Worm (Caenorhabditis elegans) whole organism, young adult: ENCODE measurements around the gene W03C9.5.

ENCODE experiments used
- B0019.2 ChIP-seq: fragments of 200-800 bp; sonication (Bioruptor generic); conservative IDR thresholded peaks from 2 replicates; pipeline ENCODE4 v1.3.6; 2022; ENCODE audit warnings: missing genetic modification reagents, missing genetic modification characterization, missing compliant biosample characterization
- B0261.1 ChIP-seq: sonication (generic microtip); optimal IDR thresholded peaks from 2 replicates; lab custom pipeline; 2016; ENCODE audit warnings: mild to moderate bottlenecking, missing genetic modification characterization, moderate library complexity, missing compliant biosample characterization
- C17E4.6 ChIP-seq: fragments of 200-800 bp; sonication (Bioruptor generic); IDR thresholded peaks from 2 replicates; pipeline ENCODE4 v1.3.6; 2022; ENCODE audit warnings: missing genetic modification reagents, missing genetic modification characterization, missing compliant biosample characterization
- D2030.7 ChIP-seq: fragments of 200-800 bp; sonication (Bioruptor generic); IDR thresholded peaks from 2 replicates; pipeline ENCODE4 v1.3.6; 2022; ENCODE audit warnings: missing genetic modification reagents, missing genetic modification characterization, missing compliant biosample characterization
- F10E7.11 ChIP-seq: sonication (generic microtip); optimal IDR thresholded peaks from 2 replicates; lab custom pipeline; 2017; ENCODE audit warnings: mild to moderate bottlenecking, missing genetic modification characterization, moderate library complexity, missing compliant biosample characterization
- F22D6.2 ChIP-seq: sonication (generic microtip); optimal IDR thresholded peaks from 2 replicates; lab custom pipeline; 2016; ENCODE audit warnings: mild to moderate bottlenecking, missing genetic modification characterization, missing compliant biosample characterization
- F33H1.4 ChIP-seq: fragments of 200-800 bp; sonication (Bioruptor generic); IDR thresholded peaks from 2 replicates; pipeline ENCODE4 v1.3.6; 2022; ENCODE audit warnings: missing genetic modification reagents, missing genetic modification characterization, missing compliant biosample characterization
- F39B2.1 ChIP-seq: fragments of 200-800 bp; sonication (Bioruptor generic); IDR thresholded peaks from 2 replicates; pipeline ENCODE4 v1.3.6; 2022; ENCODE audit warnings: missing genetic modification reagents, missing genetic modification characterization, missing compliant biosample characterization
- T07F8.4 ChIP-seq: sonication (generic microtip); optimal IDR thresholded peaks from 2 replicates; lab custom pipeline; 2016; ENCODE audit warnings: mild to moderate bottlenecking, missing genetic modification characterization, moderate library complexity, missing compliant biosample characterization
- Y53G8AR.9 ChIP-seq: fragments of 200-800 bp; sonication (Bioruptor generic); conservative IDR thresholded peaks from 2 replicates; pipeline ENCODE4 v1.3.6; 2022; ENCODE audit warnings: missing genetic modification reagents, missing genetic modification characterization, missing compliant biosample characterization
- Y56A3A.18 ChIP-seq: fragments of 200-800 bp; sonication (Bioruptor generic); IDR thresholded peaks from 2 replicates; pipeline ENCODE4 v1.3.6; 2022; ENCODE audit warnings: missing genetic modification reagents, missing genetic modification characterization, missing compliant biosample characterization
- Y95B8A.8 ChIP-seq: fragments of 200-800 bp; sonication (Bioruptor generic); IDR thresholded peaks from 2 replicates; pipeline ENCODE4 v1.3.6; 2022; ENCODE audit warnings: missing genetic modification reagents, missing genetic modification characterization, missing compliant biosample characterization
- ama-1 ChIP-seq, 3 experiments: fragments of 150-350 bp in 1 of 3; sonication (generic microtip) in 2 of 3; optimal IDR thresholded peaks; 2 replicates each; lab custom pipeline; 2014 to 2018; ENCODE audit warnings: missing biosample characterization in 2 of 3, missing genetic modification characterization in 2 of 3, missing genetic modification reagents in 2 of 3
- attf-6 ChIP-seq: fragments of 200-800 bp; sonication (Bioruptor generic); IDR thresholded peaks from 2 replicates; pipeline ENCODE4 v1.3.6; 2022; ENCODE audit warnings: missing genetic modification reagents, missing genetic modification characterization, missing compliant biosample characterization
- bed-1 ChIP-seq: fragments of 200-800 bp; sonication (Bioruptor generic); IDR thresholded peaks from 2 replicates; pipeline ENCODE4 v1.3.6; 2022; ENCODE audit warnings: missing genetic modification reagents, missing genetic modification characterization, missing compliant biosample characterization
- ccch-3 ChIP-seq: fragments of 200-800 bp; sonication (Bioruptor generic); optimal IDR thresholded peaks from 2 replicates; lab custom pipeline; 2018; ENCODE audit warnings: mild to moderate bottlenecking, missing genetic modification characterization, missing compliant biosample characterization
- ceh-100 ChIP-seq: fragments of 200-800 bp; sonication (Bioruptor generic); IDR thresholded peaks from 2 replicates; pipeline ENCODE4 v1.3.6; 2022; ENCODE audit warnings: missing genetic modification reagents, missing genetic modification characterization, missing compliant biosample characterization
- ceh-91 ChIP-seq: fragments of 200-800 bp; sonication (Bioruptor generic); IDR thresholded peaks from 2 replicates; pipeline ENCODE4 v1.3.6; 2022; ENCODE audit warnings: missing genetic modification reagents, missing genetic modification characterization, missing compliant biosample characterization
- chd-7 ChIP-seq: sonication (generic microtip); optimal IDR thresholded peaks from 2 replicates; lab custom pipeline; 2016; ENCODE audit warnings: mild to moderate bottlenecking, missing genetic modification characterization, moderate library complexity, missing compliant biosample characterization
- dox-1 ChIP-seq: fragments of 200-800 bp; sonication (Bioruptor generic); IDR thresholded peaks from 2 replicates; pipeline ENCODE4 v1.3.6; 2022; ENCODE audit warnings: missing genetic modification reagents, missing genetic modification characterization, missing compliant biosample characterization
- efl-1 ChIP-seq: fragments of 150-350 bp; optimal IDR thresholded peaks from 2 replicates; lab custom pipeline; 2014; ENCODE audit warnings: missing biosample characterization, missing genetic modification reagents, missing genetic modification characterization
- ekl-4 ChIP-seq: fragments of 200-800 bp; sonication (Bioruptor generic); IDR thresholded peaks from 2 replicates; pipeline ENCODE4 v1.3.6; 2022; ENCODE audit warnings: missing genetic modification reagents, missing genetic modification characterization, missing compliant biosample characterization
- him-1 ChIP-seq: sonication (generic microtip); optimal IDR thresholded peaks from 2 replicates; lab custom pipeline; 2016; ENCODE audit warnings: missing genotype, missing genetic modification reagents, missing genetic modification characterization, missing compliant biosample characterization
- hsf-1 ChIP-seq: fragments of 200-800 bp; sonication (Bioruptor generic); IDR thresholded peaks from 2 replicates; pipeline ENCODE4 v1.3.6; 2022; ENCODE audit warnings: missing genetic modification reagents, missing genetic modification characterization, missing compliant biosample characterization
- lin-26 ChIP-seq: fragments of 200-800 bp; sonication (Bioruptor generic); IDR thresholded peaks from 2 replicates; pipeline ENCODE4 v1.3.6; 2022; ENCODE audit warnings: missing genetic modification reagents, missing genetic modification characterization, missing compliant biosample characterization
- lin-35 ChIP-seq, 3 experiments: fragments of 150-350 bp in 2 of 3; sonication (generic microtip) in 1 of 3; optimal IDR thresholded peaks; 2 replicates each; lab custom pipeline; 2014 to 2018; ENCODE audit warnings: missing biosample characterization in 3 of 3, missing genetic modification characterization in 3 of 3, missing genetic modification reagents in 3 of 3
- lir-1 ChIP-seq: fragments of 200-800 bp; sonication (Bioruptor generic); conservative IDR thresholded peaks from 2 replicates; pipeline ENCODE4 v1.3.6; 2022; ENCODE audit warnings: missing genetic modification reagents, missing genetic modification characterization, missing compliant biosample characterization
- lsl-1 ChIP-seq: fragments of 200-800 bp; sonication (Bioruptor generic); optimal IDR thresholded peaks from 2 replicates; lab custom pipeline; 2018; ENCODE audit warnings: mild to moderate bottlenecking, missing genetic modification characterization, moderate library complexity, missing compliant biosample characterization
- madf-8 ChIP-seq: fragments of 200-800 bp; sonication (Bioruptor generic); conservative IDR thresholded peaks from 2 replicates; pipeline ENCODE4 v1.3.6; 2022; ENCODE audit warnings: missing genetic modification reagents, missing genetic modification characterization, missing compliant biosample characterization
- mxl-1 ChIP-seq: sonication (generic microtip); optimal IDR thresholded peaks from 2 replicates; lab custom pipeline; 2016; ENCODE audit warnings: missing genetic modification characterization, missing compliant biosample characterization
- nfya-2 ChIP-seq: fragments of 200-800 bp; sonication (Bioruptor generic); IDR thresholded peaks from 2 replicates; pipeline ENCODE4 v1.3.6; 2022; ENCODE audit warnings: missing genetic modification reagents, missing genetic modification characterization, missing compliant biosample characterization
- nhr-179 ChIP-seq: sonication (generic microtip); optimal IDR thresholded peaks from 2 replicates; lab custom pipeline; 2016; ENCODE audit warnings: mild to moderate bottlenecking, missing genetic modification characterization, missing compliant biosample characterization
- nhr-90 ChIP-seq: sonication (generic microtip); optimal IDR thresholded peaks from 2 replicates; lab custom pipeline; 2016; ENCODE audit warnings: missing genotype, mild to moderate bottlenecking, missing genetic modification characterization, missing compliant biosample characterization
- pbrm-1 ChIP-seq: fragments of 200-800 bp; sonication (Bioruptor generic); IDR thresholded peaks from 2 replicates; pipeline ENCODE4 v1.3.6; 2022; ENCODE audit warnings: missing genetic modification reagents, missing genetic modification characterization, missing compliant biosample characterization
- rcor-1 ChIP-seq: fragments of 200-800 bp; sonication (Bioruptor generic); IDR thresholded peaks from 2 replicates; pipeline ENCODE4 v1.3.6; 2022; ENCODE audit warnings: missing genetic modification reagents, missing genetic modification characterization, missing compliant biosample characterization
- sdz-38 ChIP-seq: sonication (generic microtip); optimal IDR thresholded peaks from 2 replicates; lab custom pipeline; 2016; ENCODE audit warnings: missing genotype, missing genetic modification characterization, missing compliant biosample characterization
- snpc-1.1 ChIP-seq: sonication (generic microtip); optimal IDR thresholded peaks from 2 replicates; lab custom pipeline; 2017; ENCODE audit warnings: missing genetic modification characterization, mild to moderate bottlenecking, missing compliant biosample characterization, antibody characterized with exemption, moderate library complexity, missing genotype, missing genetic modification reagents; ENCODE audit not compliant: insufficient read depth
- snpc-4 ChIP-seq, 5 experiments: fragments of 150-350 bp in 1 of 5; sonication (generic microtip) in 4 of 5; optimal IDR thresholded peaks; 2 replicates each; lab custom pipeline; 2014 to 2018; ENCODE audit warnings: missing genetic modification characterization in 5 of 5, missing biosample characterization in 3 of 5, antibody characterized with exemption in 2 of 5, mild to moderate bottlenecking in 2 of 5, missing compliant biosample characterization in 2 of 5, missing genotype in 2 of 5, moderate library complexity in 2 of 5, missing genetic modification reagents in 1 of 5
- tbp1 ChIP-seq: fragments of 200-800 bp; sonication (Bioruptor generic); optimal IDR thresholded peaks from 2 replicates; lab custom pipeline; 2018; ENCODE audit warnings: mild to moderate bottlenecking, missing genetic modification characterization, missing compliant biosample characterization
- unc-130 ChIP-seq: sonication (generic microtip); optimal IDR thresholded peaks from 2 replicates; lab custom pipeline; 2016; ENCODE audit warnings: missing genetic modification reagents, missing genetic modification characterization, missing compliant biosample characterization
- xnd-1 ChIP-seq: sonication (generic microtip); optimal IDR thresholded peaks from 2 replicates; lab custom pipeline; 2016; ENCODE audit warnings: missing genotype, missing genetic modification reagents, missing genetic modification characterization, missing compliant biosample characterization
- zim-3 ChIP-seq: sonication (generic microtip); optimal IDR thresholded peaks from 2 replicates; lab custom pipeline; 2017; ENCODE audit warnings: mild to moderate bottlenecking, missing genetic modification characterization, moderate library complexity, missing compliant biosample characterization

The W03C9.5 gene

DNA sequence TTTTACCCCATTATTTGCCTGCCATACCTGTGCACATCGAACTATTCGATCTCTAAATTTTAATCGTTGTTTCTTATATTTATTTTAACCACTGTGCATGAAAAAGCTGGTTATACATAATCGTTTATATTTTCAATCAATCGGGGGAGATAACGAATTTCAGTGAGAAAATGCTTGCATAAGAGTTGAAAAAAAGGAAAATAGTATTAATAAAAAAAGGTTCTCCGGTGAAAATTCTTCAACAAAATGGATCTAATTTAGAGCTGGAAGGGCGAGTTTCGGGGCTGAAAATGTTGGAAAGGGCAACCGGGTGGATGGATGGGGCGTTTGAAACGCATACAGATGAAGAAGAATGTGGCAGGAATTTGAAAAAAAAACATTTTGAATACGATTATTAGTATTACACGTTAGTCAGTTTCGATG is 49.8 kb downstream of the W03C9.5 start (continued):
- TF ChIP-seq ceh-91 (GFP tag; lab: Robert Waterston, UW), result no peak
- peak; percentile 28 for TF ChIP-seq efl-1 (GFP tag; lab: Kevin White, UChicago)
- no peak for TF ChIP-seq nhr-179 (tag; lab: Kevin White, UChicago)
- no peak for TF ChIP-seq lir-1 (GFP tag; lab: Robert Waterston, UW)
- peak; percentile 84 for TF ChIP-seq attf-6 (GFP tag; lab: Robert Waterston, UW)
- TF ChIP-seq madf-8 (GFP tag; lab: Robert Waterston, UW), result no peak; the same call in 1 of the 2 replicates
- no peak for TF ChIP-seq B0261.1 (tag; lab: Kevin White, UChicago)
- peak; percentile 92 for TF ChIP-seq Y53G8AR.9 (GFP tag; lab: Robert Waterston, UW)
- peak in 2 of 3 experiments; percentile 22 to 49 for TF ChIP-seq lin-35 (GFP tag; optimal IDR thresholded peaks at IDR 0.05; lab: Kevin White, UChicago)
- peak; percentile 95 for TF ChIP-seq unc-130 (GFP tag; lab: Kevin White, UChicago)
- peak; percentile 46 for TF ChIP-seq B0019.2 (GFP tag; lab: Robert Waterston, UW)
- TF ChIP-seq F10E7.11, result peak; percentile 78
- peak; percentile 74 for TF ChIP-seq him-1 (tag; lab: Kevin White, UChicago)
- no peak for TF ChIP-seq ccch-3
- peak; percentile 93 for TF ChIP-seq ekl-4 (GFP tag; lab: Robert Waterston, UW)
- peak; percentile 43 for TF ChIP-seq T07F8.4
- peak; percentile 64 for TF ChIP-seq ceh-100 (GFP tag; lab: Robert Waterston, UW)
- peak; percentile 60 for TF ChIP-seq D2030.7 (GFP tag; lab: Robert Waterston, UW)
- TF ChIP-seq ama-1 (optimal IDR thresholded peaks at IDR 0.05; lab: Kevin White, UChicago), result no peak
- peak; percentile 7 to 93 for TF ChIP-seq ama-1 (GFP tag; optimal IDR thresholded peaks at IDR 0.05; lab: Kevin White, UChicago)
- TF ChIP-seq tbp1 (GFP tag; lab: Kevin White, UChicago), result peak; percentile 60
- no peak for TF ChIP-seq F22D6.2 (tag; lab: Kevin White, UChicago)
- TF ChIP-seq chd-7 (tag; lab: Kevin White, UChicago), result peak; percentile 45
- 0 out of 2 replicates have a peak, but pooled peaks have one; percentile 54 for TF ChIP-seq bed-1 (GFP tag; lab: Robert Waterston, UW)
- peak; percentile 51 for TF ChIP-seq snpc-4 (GFP tag; optimal IDR thresholded peaks at IDR 0.05; lab: Kevin White, UChicago)
- TF ChIP-seq snpc-4 (tag; optimal IDR thresholded peaks at IDR 0.05; lab: Kevin White, UChicago), result peak in 2 of 4 experiments; percentile 38 to 42
- peak; percentile 52 for TF ChIP-seq zim-3 (tag; lab: Kevin White, UChicago)
- peak; percentile 92 for TF ChIP-seq Y95B8A.8 (GFP tag; lab: Robert Waterston, UW)
- peak; percentile 38; the same call in 1 of the 2 replicates for TF ChIP-seq dox-1 (GFP tag; lab: Robert Waterston, UW)
- TF ChIP-seq lsl-1 (GFP tag; lab: Kevin White, UChicago), result peak; percentile 61
- TF ChIP-seq rcor-1 (GFP tag; lab: Robert Waterston, UW), result peak; percentile 56; the same call in 1 of the 2 replicates
- peak; percentile 11 for TF ChIP-seq nhr-90 (tag; lab: Kevin White, UChicago)
- peak; percentile 84 for TF ChIP-seq Y56A3A.18
- TF ChIP-seq xnd-1 (tag; lab: Kevin White, UChicago), result peak; percentile 69
- no peak for TF ChIP-seq nfya-2
- TF ChIP-seq pbrm-1 (GFP tag; lab: Robert Waterston, UW), result peak; percentile 77
- TF ChIP-seq lin-26 (GFP tag; lab: Robert Waterston, UW), result peak; percentile 70
- TF ChIP-seq F39B2.1, result peak; percentile 93
- TF ChIP-seq sdz-38, result no peak
- TF ChIP-seq hsf-1 (GFP tag; lab: Robert Waterston, UW), result peak; percentile 82
- peak; percentile 53; the same call in 1 of the 2 replicates for TF ChIP-seq F33H1.4 (GFP tag; lab: Robert Waterston, UW)
- peak; percentile 31 for TF ChIP-seq mxl-1 (tag; lab: Kevin White, UChicago)
- TF ChIP-seq C17E4.6 (GFP tag; lab: Robert Waterston, UW), result peak; percentile 73
- peak; percentile 53 for TF ChIP-seq snpc-1.1
